Worm (Caenorhabditis elegans) whole organism, L4 larva: ENCODE results near the gene hrde-2.

Source experiments
- dmd-9 ChIP-seq: fragments of 200-800 bp; sonication (Bioruptor generic); IDR thresholded peaks from 2 replicates; pipeline ENCODE4 v1.3.6; 2022; ENCODE audit warnings: missing genetic modification reagents, missing genetic modification characterization, missing compliant biosample characterization
- egl-27 ChIP-seq: sonication (generic microtip); optimal IDR thresholded peaks from 3 replicates; lab custom pipeline; 2017; ENCODE audit warnings: missing biosample characterization, missing genetic modification reagents, missing genetic modification characterization
- lir-3 ChIP-seq: sonication (generic microtip); optimal IDR thresholded peaks from 2 replicates; lab custom pipeline; 2016; ENCODE audit warnings: mild to moderate bottlenecking, missing genetic modification characterization, missing compliant biosample characterization
- nhr-237 ChIP-seq: sonication (generic microtip); optimal IDR thresholded peaks from 2 replicates; lab custom pipeline; 2017; ENCODE audit warnings: missing biosample characterization, missing genetic modification characterization
- nhr-48 ChIP-seq: sonication (generic microtip); optimal IDR thresholded peaks from 2 replicates; lab custom pipeline; 2016; ENCODE audit warnings: mild to moderate bottlenecking, missing genetic modification characterization, missing compliant biosample characterization
- nhr-77 ChIP-seq: fragments of 150-350 bp; optimal IDR thresholded peaks from 2 replicates; lab custom pipeline; 2014; ENCODE audit warnings: missing biosample characterization, missing genetic modification characterization
- pqm-1 ChIP-seq: sonication (generic microtip); optimal IDR thresholded peaks from 2 replicates; lab custom pipeline; 2017; ENCODE audit warnings: missing biosample characterization, missing genetic modification characterization
- skn-1 ChIP-seq: fragments of 150-350 bp; optimal IDR thresholded peaks from 2 replicates; lab custom pipeline; 2014; ENCODE audit warnings: missing biosample characterization, missing genetic modification characterization
- spr-3 ChIP-seq: fragments of 200-800 bp; sonication (Bioruptor generic); optimal IDR thresholded peaks from 2 replicates; lab custom pipeline; 2018; ENCODE audit warnings: mild to moderate bottlenecking, missing genetic modification characterization, missing compliant biosample characterization
- ztf-11 ChIP-seq: fragments of 150-350 bp; optimal IDR thresholded peaks from 2 replicates; lab custom pipeline; 2014; ENCODE audit warnings: missing biosample characterization, missing genetic modification characterization

- TF ChIP-seq ztf-11 (tag; lab: Kevin White, UChicago) (no peak), skn-1 (tag; lab: Kevin White, UChicago) (no peak), lir-3 (tag; lab: Kevin White, UChicago) (no peak), egl-27 (tag; lab: Kevin White, UChicago) (no peak), nhr-48 (tag; lab: Kevin White, UChicago) (no peak), pqm-1 (tag; lab: Kevin White, UChicago) (no peak), dmd-9 (GFP tag; lab: Robert Waterston, UW) (no peak), nhr-77 (tag; lab: Kevin White, UChicago) (no peak), nhr-237 (tag; lab: Kevin White, UChicago) (no peak), spr-3 (GFP tag; lab: Kevin White, UChicago) (no peak)
Measured at ce11 chrV:15023544-15023943, 18.6 kb downstream of the hrde-2 start, which contains the start of gene F14H8.4.
